Fruit fly (Drosophila melanogaster) whole organism, embryonic: ENCODE results near the gene CG14024.

Experiments
- Aef1 ChIP-seq: fragments of 200-800 bp; sonication (Bioruptor generic); IDR thresholded peaks from 3 replicates; pipeline ENCODE4 v1.3.6; 2022; ENCODE audit warnings: missing biosample characterization, missing genetic modification characterization
- Asciz ChIP-seq: fragments of 200-800 bp; sonication (Bioruptor generic); optimal IDR thresholded peaks from 2 replicates; lab custom pipeline; 2017; ENCODE audit warnings: missing biosample characterization, mild to moderate bottlenecking, missing genetic modification characterization, missing genetic modification reagents
- Blimp-1 ChIP-seq: fragments of 200-800 bp; sonication (Bioruptor generic); optimal IDR thresholded peaks from 3 replicates; lab custom pipeline; 2018; ENCODE audit warnings: missing biosample characterization, missing genetic modification characterization, mild to moderate bottlenecking, moderate library complexity, missing genetic modification reagents
- CG10565 ChIP-seq: fragments of 200-800 bp; sonication (Bioruptor generic); optimal IDR thresholded peaks from 3 replicates; lab custom pipeline; 2016; ENCODE audit warnings: missing biosample characterization, mild to moderate bottlenecking, missing genetic modification characterization
- CG11504 ChIP-seq: fragments of 200-800 bp; sonication (Bioruptor generic); optimal IDR thresholded peaks from 3 replicates; lab custom pipeline; 2019; ENCODE audit warnings: missing biosample characterization, mild to moderate bottlenecking, missing genetic modification characterization, moderate library complexity
- CG11723 ChIP-seq: fragments of 200-800 bp; sonication (Bioruptor generic); optimal IDR thresholded peaks from 2 replicates; lab custom pipeline; 2017; ENCODE audit warnings: missing biosample characterization, mild to moderate bottlenecking, missing genetic modification characterization
- CG13287 ChIP-seq: fragments of 200-800 bp; sonication (Bioruptor generic); IDR thresholded peaks from 2 replicates; pipeline ENCODE4 v1.3.6; 2022; ENCODE audit warnings: missing biosample characterization, missing genetic modification characterization; ENCODE audit not compliant: partially characterized antibody
- CG15601 ChIP-seq: fragments of 200-800 bp; sonication (Bioruptor generic); optimal IDR thresholded peaks from 3 replicates; lab custom pipeline; 2019; ENCODE audit warnings: missing biosample characterization, mild to moderate bottlenecking, missing genetic modification characterization, moderate library complexity
- CG15696 ChIP-seq: fragments of 200-800 bp; sonication (Bioruptor generic); optimal IDR thresholded peaks from 2 replicates; lab custom pipeline; 2019; ENCODE audit warnings: missing biosample characterization, mild to moderate bottlenecking, missing genetic modification characterization, moderate library complexity
- CG1603 ChIP-seq: fragments of 200-800 bp; sonication (Bioruptor generic); optimal IDR thresholded peaks from 2 replicates; lab custom pipeline; 2019; ENCODE audit warnings: missing biosample characterization, mild to moderate bottlenecking, missing genetic modification characterization, moderate library complexity
- CG1647 ChIP-seq: fragments of 200-800 bp; sonication (Bioruptor generic); optimal IDR thresholded peaks from 3 replicates; lab custom pipeline; 2016; ENCODE audit warnings: missing biosample characterization, missing genetic modification characterization
- CG2116 ChIP-seq: fragments of 200-800 bp; sonication (Bioruptor generic); optimal IDR thresholded peaks from 3 replicates; lab custom pipeline; 2018; ENCODE audit warnings: missing biosample characterization, mild to moderate bottlenecking, missing genetic modification characterization
- CG2202 ChIP-seq: fragments of 200-800 bp; sonication (Bioruptor generic); optimal IDR thresholded peaks from 2 replicates; lab custom pipeline; 2018; ENCODE audit warnings: missing biosample characterization, mild to moderate bottlenecking, missing genetic modification characterization
- CG3281 ChIP-seq: fragments of 200-800 bp; sonication (Bioruptor generic); optimal IDR thresholded peaks from 3 replicates; lab custom pipeline; 2017; ENCODE audit warnings: missing biosample characterization, mild to moderate bottlenecking, missing genetic modification characterization
- CG34224 ChIP-seq: fragments of 200-800 bp; sonication (Bioruptor generic); IDR thresholded peaks from 3 replicates; pipeline ENCODE4 v1.3.6; 2022; ENCODE audit warnings: missing biosample characterization, missing genetic modification characterization; ENCODE audit not compliant: partially characterized antibody
- CG4854 ChIP-seq: fragments of 200-800 bp; sonication (Bioruptor generic); optimal IDR thresholded peaks from 2 replicates; lab custom pipeline; 2016; ENCODE audit warnings: missing biosample characterization, missing genetic modification characterization, inconsistent platforms
- CG6813 ChIP-seq: fragments of 200-800 bp; sonication (Bioruptor generic); optimal IDR thresholded peaks from 2 replicates; lab custom pipeline; 2017; ENCODE audit warnings: missing biosample characterization, missing genetic modification characterization, mild to moderate bottlenecking, moderate library complexity, missing genetic modification reagents
- CG7271 ChIP-seq: fragments of 200-800 bp; sonication (Bioruptor generic); optimal IDR thresholded peaks from 2 replicates; lab custom pipeline; 2018; ENCODE audit warnings: missing biosample characterization, mild to moderate bottlenecking, missing genetic modification characterization, moderate library complexity
- CG7372 ChIP-seq: fragments of 200-800 bp; sonication (Bioruptor generic); IDR thresholded peaks from 2 replicates; pipeline ENCODE4 v1.3.6; 2022; ENCODE audit warnings: missing biosample characterization, missing genetic modification characterization
- CG8290 ChIP-seq, 3 experiments: fragments of 200-800 bp; sonication (Bioruptor generic); optimal IDR thresholded peaks; 2 replicates each; lab custom pipeline; 2016 to 2019; ENCODE audit warnings: missing biosample characterization in 3 of 3, missing genetic modification characterization in 3 of 3, mild to moderate bottlenecking in 2 of 3, moderate library complexity in 1 of 3
- CG9932 ChIP-seq: fragments of 200-800 bp; sonication (Bioruptor generic); IDR thresholded peaks from 2 replicates; pipeline ENCODE4 v1.3.6; 2022; ENCODE audit warnings: missing biosample characterization, missing genetic modification characterization
- CrebB ChIP-seq: fragments of 200-800 bp; sonication (Bioruptor generic); optimal IDR thresholded peaks from 3 replicates; lab custom pipeline; 2018; ENCODE audit warnings: missing biosample characterization, mild to moderate bottlenecking, missing genetic modification characterization
- Dip3 ChIP-seq: fragments of 200-800 bp; sonication (Bioruptor generic); optimal IDR thresholded peaks from 3 replicates; lab custom pipeline; 2016; ENCODE audit warnings: missing biosample characterization, missing genetic modification characterization
- Gug ChIP-seq: fragments of 200-800 bp; sonication (Bioruptor generic); IDR thresholded peaks from 4 replicates; pipeline ENCODE4 v1.3.6; 2022; ENCODE audit warnings: missing biosample characterization, missing genetic modification characterization
- NC2α ChIP-seq: fragments of 200-800 bp; sonication (Bioruptor generic); optimal IDR thresholded peaks from 2 replicates; lab custom pipeline; 2016; ENCODE audit warnings: missing biosample characterization, missing genetic modification characterization
- Opbp ChIP-seq: fragments of 200-800 bp; sonication (Bioruptor generic); IDR thresholded peaks from 3 replicates; pipeline ENCODE4 v1.3.6; 2022; ENCODE audit warnings: missing biosample characterization, missing genetic modification characterization; ENCODE audit not compliant: partially characterized antibody
- Optix ChIP-seq: fragments of 200-800 bp; sonication (Bioruptor generic); IDR thresholded peaks from 3 replicates; pipeline ENCODE4 v1.3.6; 2022; ENCODE audit warnings: missing biosample characterization, missing genetic modification characterization
- Poxn ChIP-seq: fragments of 200-800 bp; sonication (Bioruptor generic); IDR thresholded peaks from 2 replicates; pipeline ENCODE4 v1.3.6; 2022; ENCODE audit warnings: missing biosample characterization, missing genetic modification characterization
- Rx ChIP-seq: fragments of 200-800 bp; sonication (Bioruptor generic); IDR thresholded peaks from 2 replicates; pipeline ENCODE4 v1.3.6; 2022; ENCODE audit warnings: missing biosample characterization, missing genetic modification characterization
- Scr ChIP-seq: fragments of 200-800 bp; sonication (Bioruptor generic); IDR thresholded peaks from 2 replicates; pipeline ENCODE4 v1.3.6; 2022; ENCODE audit warnings: missing biosample characterization, missing genetic modification characterization; ENCODE audit not compliant: partially characterized antibody
- Sox100B ChIP-seq: fragments of 200-800 bp; sonication (Bioruptor generic); optimal IDR thresholded peaks from 3 replicates; lab custom pipeline; 2018; ENCODE audit warnings: missing biosample characterization, mild to moderate bottlenecking, missing genetic modification characterization
- Sry-β ChIP-seq: fragments of 200-800 bp; sonication (Bioruptor generic); optimal IDR thresholded peaks from 2 replicates; lab custom pipeline; 2018; ENCODE audit warnings: missing biosample characterization, mild to moderate bottlenecking, missing genetic modification characterization, moderate library complexity
- Xrp1 ChIP-seq: fragments of 200-800 bp; sonication (Bioruptor generic); IDR thresholded peaks from 2 replicates; pipeline ENCODE4 v1.3.6; 2022; ENCODE audit warnings: missing biosample characterization, missing genetic modification characterization
- ab ChIP-seq: fragments of 200-800 bp; sonication (Bioruptor generic); optimal IDR thresholded peaks from 2 replicates; lab custom pipeline; 2016; ENCODE audit warnings: missing biosample characterization, missing genetic modification characterization
- br ChIP-seq: fragments of >200 bp; optimal IDR thresholded peaks from 2 replicates; lab custom pipeline; 2017
- caup ChIP-seq: fragments of 200-800 bp; sonication (Bioruptor generic); optimal IDR thresholded peaks from 3 replicates; lab custom pipeline; 2017; ENCODE audit warnings: missing biosample characterization, mild to moderate bottlenecking, missing genetic modification characterization, moderate library complexity; ENCODE audit not compliant: severe bottlenecking
- ci ChIP-seq: fragments of 200-800 bp; sonication (Bioruptor generic); IDR thresholded peaks from 3 replicates; pipeline ENCODE4 v1.3.6; 2022; ENCODE audit warnings: missing biosample characterization, missing genetic modification characterization
- disco-r ChIP-seq: fragments of 200-800 bp; sonication (Bioruptor generic); optimal IDR thresholded peaks from 2 replicates; lab custom pipeline; 2016; ENCODE audit warnings: missing biosample characterization, missing genetic modification characterization
- gem ChIP-seq: fragments of 200-800 bp; sonication (Bioruptor generic); optimal IDR thresholded peaks from 2 replicates; lab custom pipeline; 2019; ENCODE audit warnings: missing biosample characterization, mild to moderate bottlenecking, missing genetic modification characterization, moderate library complexity
- gsb-n ChIP-seq: fragments of 200-800 bp; sonication (Bioruptor generic); optimal IDR thresholded peaks from 3 replicates; lab custom pipeline; 2018; ENCODE audit warnings: missing biosample characterization, mild to moderate bottlenecking, missing genetic modification characterization
- kni ChIP-seq: fragments of 200-800 bp; sonication (Bioruptor generic); optimal IDR thresholded peaks from 3 replicates; lab custom pipeline; 2017; ENCODE audit warnings: mild to moderate bottlenecking, missing biosample characterization, missing genetic modification reagents, missing genetic modification characterization
- nmo ChIP-seq: fragments of 200-800 bp; sonication (Bioruptor generic); optimal IDR thresholded peaks from 2 replicates; lab custom pipeline; 2018; ENCODE audit warnings: missing biosample characterization, mild to moderate bottlenecking, missing genetic modification characterization, moderate library complexity
- oc ChIP-seq: fragments of 200-800 bp; sonication (Bioruptor generic); optimal IDR thresholded peaks from 2 replicates; lab custom pipeline; 2018; ENCODE audit warnings: missing biosample characterization, mild to moderate bottlenecking, missing genetic modification characterization, moderate library complexity
- pan ChIP-seq, 4 experiments: fragments of >200 bp in 3 of 4; fragments of 200-800 bp in 1 of 4; sonication (Bioruptor generic) in 1 of 4; optimal IDR thresholded peaks in 3 of 4; IDR thresholded peaks in 1 of 4; 2 replicates each; pipeline versions ENCODE4 v1.3.6 to Lab custom; 2017 to 2022; ENCODE audit warnings: missing biosample characterization in 2 of 4, missing genetic modification characterization in 2 of 4, mixed read lengths in 1 of 4
- phol ChIP-seq: fragments of 200-800 bp; sonication (Bioruptor generic); optimal IDR thresholded peaks from 3 replicates; lab custom pipeline; 2018; ENCODE audit warnings: missing biosample characterization, mild to moderate bottlenecking, missing genetic modification characterization, moderate library complexity
- sens ChIP-seq: fragments of 200-800 bp; sonication (Bioruptor generic); peaks from one replicate; lab custom pipeline; 2016; ENCODE audit warnings: missing biosample characterization, missing genetic modification characterization
- sens-2 ChIP-seq: fragments of 200-800 bp; sonication (Bioruptor generic); IDR thresholded peaks from 2 replicates; pipeline ENCODE4 v1.3.6; 2022; ENCODE audit warnings: missing biosample characterization, missing genetic modification characterization
- trh ChIP-seq: fragments of 200-800 bp; sonication (Bioruptor generic); optimal IDR thresholded peaks from 2 replicates; lab custom pipeline; 2016; ENCODE audit warnings: missing biosample characterization, missing genetic modification characterization
- wek ChIP-seq: fragments of 200-800 bp; sonication (Bioruptor generic); optimal IDR thresholded peaks from 3 replicates; lab custom pipeline; 2018; ENCODE audit warnings: missing biosample characterization, mild to moderate bottlenecking, missing genetic modification characterization, moderate library complexity
- zfh1 ChIP-seq: fragments of 200-800 bp; sonication (Bioruptor generic); IDR thresholded peaks from 3 replicates; pipeline ENCODE4 v1.3.6; 2022; ENCODE audit warnings: missing biosample characterization, missing genetic modification characterization

The CG14024 gene

dm6 chr2L:5338721-5339036 lies 24.0 kb upstream of the CG14024 start (continued):
- TF ChIP-seq Opbp (GFP tag; lab: Robert Waterston, UW) (no peak), ab (no peak), CG7372 (GFP tag; lab: Robert Waterston, UW) (no peak), Scr (no peak), gsb-n (tag; lab: Kevin White, UChicago) (peak; percentile 63), gem (tag; lab: Kevin White, UChicago) (peak; percentile 39), br (lab: Kevin White, UChicago) (no peak), disco-r (GFP tag; lab: Kevin White, UChicago) (no peak), CG3281 (no peak), zfh1 (no peak), Gug (GFP tag; lab: Robert Waterston, UW) (no peak), CG15696 (tag; lab: Kevin White, UChicago) (no peak), Dip3 (GFP tag; lab: Kevin White, UChicago) (no peak), CG7271 (tag; lab: Kevin White, UChicago) (peak; percentile 15), CG34224 (GFP tag; lab: Robert Waterston, UW) (no peak), Xrp1 (GFP tag; lab: Robert Waterston, UW) (peak; percentile 35; the same call in 1 of the 2 replicates), oc (tag; lab: Kevin White, UChicago) (peak; percentile 55), CG2116 (GFP tag; lab: Kevin White, UChicago) (no peak), CG2202 (tag; lab: Kevin White, UChicago) (peak; percentile 57), CG13287 (GFP tag; lab: Robert Waterston, UW) (no peak), Blimp-1 (GFP tag; lab: Kevin White, UChicago) (peak; percentile 67), wek (GFP tag; lab: Kevin White, UChicago) (no peak), Aef1 (GFP tag; lab: Robert Waterston, UW) (no peak), Sry-β (GFP tag; lab: Kevin White, UChicago) (no peak), CG11504 (peak; percentile 47), CG1603 (tag; lab: Kevin White, UChicago) (peak; percentile 57), CrebB (tag; lab: Kevin White, UChicago) (no peak), trh (GFP tag; lab: Kevin White, UChicago) (no peak), CG1647 (GFP tag; lab: Kevin White, UChicago) (no peak), CG4854 (GFP tag; lab: Kevin White, UChicago) (no peak), Poxn (no peak), NC2α (GFP tag; lab: Kevin White, UChicago) (no peak), phol (tag; lab: Kevin White, UChicago) (no peak), kni (GFP tag; lab: Kevin White, UChicago) (peak; percentile 29), sens-2 (no peak), CG9932 (GFP tag; lab: Robert Waterston, UW) (no peak), CG11723 (GFP tag; lab: Kevin White, UChicago) (no peak), CG10565 (GFP tag; lab: Kevin White, UChicago) (no peak), Sox100B (GFP tag; lab: Kevin White, UChicago) (peak; percentile 36), sens (GFP tag; lab: Kevin White, UChicago) (peak; percentile 19), CG15601 (tag; lab: Kevin White, UChicago) (peak; percentile 39), nmo (GFP tag; lab: Kevin White, UChicago) (no peak), pan (optimal IDR thresholded peaks at IDR 0.05; lab: Kevin White, UChicago) (no peak), pan (GFP tag; optimal IDR thresholded peaks at IDR 0.05 in 1 of 2, IDR thresholded peaks at IDR 0.05 in 1 of 2) (no peak), caup (GFP tag; lab: Kevin White, UChicago) (no peak), Asciz (peak; percentile 86), CG8290 (GFP tag; optimal IDR thresholded peaks at IDR 0.05; lab: Kevin White, UChicago) (no peak), CG8290 (tag; optimal IDR thresholded peaks at IDR 0.05; lab: Kevin White, UChicago) (no peak), ci (GFP tag; lab: Robert Waterston, UW) (0 out of 3 replicates have a peak, but pooled peaks have one; percentile 49), Rx (GFP tag; lab: Robert Waterston, UW) (no peak), CG6813 (GFP tag; lab: Kevin White, UChicago) (peak; percentile 15), Optix (GFP tag; lab: Robert Waterston, UW) (no peak)
